Worm (Caenorhabditis elegans) whole organism, mixed stage, embryonic: ENCODE measurements around the gene clc-26.

Experiments used
- M03D4.4 ChIP-seq: sonication (generic microtip); optimal IDR thresholded peaks from 2 replicates; lab custom pipeline; 2017; ENCODE audit warnings: mild to moderate bottlenecking, missing genetic modification characterization, missing compliant biosample characterization
- bed-3 ChIP-seq: fragments of 200-800 bp; sonication (Bioruptor generic); optimal IDR thresholded peaks from 3 replicates; lab custom pipeline; 2018; ENCODE audit warnings: mild to moderate bottlenecking, missing genetic modification characterization, moderate library complexity, missing compliant biosample characterization
- blmp-1 ChIP-seq: fragments of 150-350 bp; optimal IDR thresholded peaks from 2 replicates; lab custom pipeline; 2014; ENCODE audit warnings: missing biosample characterization, missing genetic modification characterization
- ceh-39 ChIP-seq: fragments of 150-350 bp; optimal IDR thresholded peaks from 2 replicates; lab custom pipeline; 2014; ENCODE audit warnings: missing biosample characterization, missing genetic modification characterization
- ceh-43 ChIP-seq: fragments of 200-800 bp; sonication (Bioruptor generic); optimal IDR thresholded peaks from 2 replicates; lab custom pipeline; 2018; ENCODE audit warnings: mild to moderate bottlenecking, missing genetic modification characterization, moderate library complexity, missing compliant biosample characterization
- ceh-83 ChIP-seq: fragments of 200-800 bp; sonication (Bioruptor generic); optimal IDR thresholded peaks from 2 replicates; lab custom pipeline; 2018; ENCODE audit warnings: mild to moderate bottlenecking, missing genetic modification characterization, missing compliant biosample characterization
- ces-1 ChIP-seq: fragments of 150-350 bp; optimal IDR thresholded peaks from 2 replicates; lab custom pipeline; 2014; ENCODE audit warnings: missing biosample characterization, missing genetic modification reagents, missing genetic modification characterization
- cnd-1 ChIP-seq: fragments of 200-800 bp; sonication (Bioruptor generic); optimal IDR thresholded peaks from 2 replicates; lab custom pipeline; 2018; ENCODE audit warnings: mild to moderate bottlenecking, missing genetic modification characterization, missing compliant biosample characterization
- drap-1 ChIP-seq: fragments of 200-800 bp; sonication (Bioruptor generic); optimal IDR thresholded peaks from 3 replicates; lab custom pipeline; 2018; ENCODE audit warnings: mild to moderate bottlenecking, missing genetic modification characterization, missing compliant biosample characterization
- elt-3 ChIP-seq: fragments of 150-350 bp; optimal IDR thresholded peaks from 2 replicates; lab custom pipeline; 2014; ENCODE audit warnings: missing biosample characterization, missing genetic modification characterization
- flh-1 ChIP-seq: fragments of 200-800 bp; sonication (Bioruptor generic); optimal IDR thresholded peaks from 2 replicates; lab custom pipeline; 2018; ENCODE audit warnings: mild to moderate bottlenecking, missing genetic modification characterization, moderate library complexity, missing compliant biosample characterization
- ham-2 ChIP-seq: fragments of 200-800 bp; sonication (Bioruptor generic); optimal IDR thresholded peaks from 2 replicates; lab custom pipeline; 2018; ENCODE audit warnings: mild to moderate bottlenecking, missing genetic modification characterization, missing compliant biosample characterization
- hlh-1 ChIP-seq: fragments of 150-350 bp; optimal IDR thresholded peaks from 2 replicates; lab custom pipeline; 2014; ENCODE audit warnings: missing biosample characterization, missing genetic modification reagents, missing genetic modification characterization
- lin-13 ChIP-seq: fragments of 150-350 bp; optimal IDR thresholded peaks from 2 replicates; lab custom pipeline; 2014; ENCODE audit warnings: missing biosample characterization, missing genetic modification characterization
- lsy-2 ChIP-seq: fragments of 150-350 bp; optimal IDR thresholded peaks from 2 replicates; lab custom pipeline; 2014; ENCODE audit warnings: missing biosample characterization, missing genetic modification characterization
- mab-5 ChIP-seq: fragments of 150-350 bp; optimal IDR thresholded peaks from 2 replicates; lab custom pipeline; 2014; ENCODE audit warnings: missing biosample characterization, missing genetic modification characterization
- mep-1 ChIP-seq: fragments of 150-350 bp; optimal IDR thresholded peaks from 2 replicates; lab custom pipeline; 2017; ENCODE audit warnings: missing biosample characterization, missing genetic modification reagents, missing genetic modification characterization, inconsistent platforms
- mls-2 ChIP-seq: sonication (generic microtip); optimal IDR thresholded peaks from 2 replicates; lab custom pipeline; 2016; ENCODE audit warnings: mild to moderate bottlenecking, missing genetic modification characterization, moderate library complexity, missing compliant biosample characterization
- nhr-12 ChIP-seq: fragments of 150-350 bp; optimal IDR thresholded peaks from 2 replicates; lab custom pipeline; 2014; ENCODE audit warnings: missing biosample characterization, missing genetic modification characterization
- nhr-2 ChIP-seq: fragments of 150-350 bp; optimal IDR thresholded peaks from 2 replicates; lab custom pipeline; 2014; ENCODE audit warnings: missing biosample characterization, missing genetic modification characterization
- nhr-237 ChIP-seq: fragments of 150-350 bp; optimal IDR thresholded peaks from 2 replicates; lab custom pipeline; 2014; ENCODE audit warnings: missing biosample characterization, missing genetic modification characterization
- nhr-28 ChIP-seq: fragments of 150-350 bp; optimal IDR thresholded peaks from 2 replicates; lab custom pipeline; 2014; ENCODE audit warnings: missing biosample characterization, missing genetic modification characterization
- nhr-76 ChIP-seq: sonication (generic microtip); optimal IDR thresholded peaks from 2 replicates; lab custom pipeline; 2017; ENCODE audit warnings: missing biosample characterization, missing genetic modification characterization
- pha-4 ChIP-seq: fragments of 150-350 bp; optimal IDR thresholded peaks from 2 replicates; lab custom pipeline; 2018; ENCODE audit warnings: missing biosample characterization, missing genetic modification reagents, missing genetic modification characterization
- sem-2 ChIP-seq: fragments of 200-800 bp; sonication (Bioruptor generic); optimal IDR thresholded peaks from 2 replicates; lab custom pipeline; 2018; ENCODE audit warnings: mild to moderate bottlenecking, missing genetic modification characterization, missing compliant biosample characterization
- snpc-4 ChIP-seq: fragments of 150-350 bp; optimal IDR thresholded peaks from 2 replicates; lab custom pipeline; 2014; ENCODE audit warnings: missing biosample characterization, missing genetic modification characterization
- sptf-1 ChIP-seq: sonication (generic microtip); optimal IDR thresholded peaks from 2 replicates; lab custom pipeline; 2017; ENCODE audit warnings: mild to moderate bottlenecking, missing genetic modification characterization, moderate library complexity, missing compliant biosample characterization
- tbx-8 ChIP-seq: fragments of 200-800 bp; sonication (Bioruptor generic); optimal IDR thresholded peaks from 2 replicates; lab custom pipeline; 2018; ENCODE audit warnings: mild to moderate bottlenecking, missing genetic modification characterization, moderate library complexity, missing compliant biosample characterization
- unc-120 ChIP-seq: sonication (generic microtip); optimal IDR thresholded peaks from 2 replicates; lab custom pipeline; 2017; ENCODE audit warnings: missing genetic modification characterization, missing compliant biosample characterization; ENCODE audit not compliant: poor library complexity, severe bottlenecking
- unc-62 ChIP-seq: fragments of 150-350 bp; optimal IDR thresholded peaks from 2 replicates; lab custom pipeline; 2014; ENCODE audit warnings: missing biosample characterization, missing genetic modification reagents, missing genetic modification characterization
- zip-8 ChIP-seq: fragments of 150-350 bp; optimal IDR thresholded peaks from 2 replicates; lab custom pipeline; 2014; ENCODE audit warnings: missing biosample characterization, missing genetic modification characterization

Gene clc-26

DNA sequence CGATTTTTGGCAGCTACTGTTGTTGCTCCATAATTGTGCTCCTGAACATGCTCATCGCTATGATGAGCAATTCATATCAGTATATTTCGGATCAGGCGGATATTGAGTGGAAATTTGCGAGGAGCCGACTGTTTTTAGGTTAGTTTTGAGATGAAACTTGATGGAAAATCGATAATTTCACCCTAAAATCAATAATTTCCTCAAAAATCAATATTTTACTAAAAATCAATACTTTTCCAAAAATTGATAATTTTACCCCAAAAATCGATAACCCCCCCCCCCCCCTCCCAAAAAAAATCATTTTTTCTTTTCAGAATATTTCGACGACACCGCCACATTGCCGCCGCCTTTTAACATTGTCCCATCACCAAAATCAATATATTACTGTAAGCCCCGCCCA lies 32.0 kb downstream of the clc-26 start:
- no peak for TF ChIP-seq nhr-237
- TF ChIP-seq blmp-1 = no peak
- TF ChIP-seq sptf-1 (tag; lab: Kevin White, UChicago) = no peak
- TF ChIP-seq hlh-1 (tag; lab: Kevin White, UChicago) = no peak
- no peak for TF ChIP-seq bed-3 (GFP tag; lab: Kevin White, UChicago)
- TF ChIP-seq ceh-83 (GFP tag; lab: Kevin White, UChicago) = no peak
- TF ChIP-seq drap-1 (GFP tag; lab: Kevin White, UChicago) = no peak
- TF ChIP-seq nhr-2 (tag; lab: Kevin White, UChicago) = no peak
- TF ChIP-seq mls-2 (tag; lab: Kevin White, UChicago) = no peak
- TF ChIP-seq nhr-28 (tag; lab: Kevin White, UChicago) = no peak
- TF ChIP-seq ham-2 = no peak
- no peak for TF ChIP-seq pha-4 (tag; lab: Kevin White, UChicago)
- no peak for TF ChIP-seq ces-1 (GFP tag; lab: Kevin White, UChicago)
- TF ChIP-seq mab-5 (tag; lab: Kevin White, UChicago) = no peak
- no peak for TF ChIP-seq nhr-12 (tag; lab: Kevin White, UChicago)
- TF ChIP-seq lin-13 = no peak
- TF ChIP-seq flh-1 = no peak
- no peak for TF ChIP-seq lsy-2
- TF ChIP-seq sem-2 (GFP tag; lab: Kevin White, UChicago) = no peak

- TF ChIP-seq bed-3 (GFP tag; lab: Kevin White, UChicago) (no peak), nhr-12 (tag; lab: Kevin White, UChicago) (no peak), nhr-76 (no peak), nhr-2 (tag; lab: Kevin White, UChicago) (no peak)
Observed at ce11 chrIII:996564-996963, 34.3 kb downstream of the clc-26 start.

DNA sequence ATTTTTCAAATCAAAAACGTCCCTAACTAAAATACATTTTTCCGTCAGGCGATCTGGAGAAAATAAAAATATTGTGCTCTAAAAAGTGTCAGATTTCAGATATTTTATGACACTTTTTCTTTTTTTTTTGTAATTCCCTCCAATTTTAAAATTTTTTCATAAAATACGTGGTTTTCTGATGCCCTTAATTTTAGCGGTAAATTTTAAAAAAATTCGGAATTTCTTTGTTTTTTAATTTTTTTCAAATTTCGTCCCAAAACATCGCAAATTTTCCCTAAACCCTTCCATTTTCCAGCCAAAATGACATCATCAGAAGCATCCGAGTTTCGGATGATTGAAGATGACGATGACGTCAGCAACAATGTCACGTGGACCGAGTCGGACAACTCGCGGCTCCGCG lies 39.3 kb downstream of the clc-26 start, which contains the start of gene trp-2:
Gene trp-2 (plus strand): TSS at position 301 of the 400 bp plus-strand sequence.
- TF ChIP-seq zip-8 (tag; lab: Kevin White, UChicago) (no peak), pha-4 (tag; lab: Kevin White, UChicago) (no peak), elt-3 (no peak)

DNA sequence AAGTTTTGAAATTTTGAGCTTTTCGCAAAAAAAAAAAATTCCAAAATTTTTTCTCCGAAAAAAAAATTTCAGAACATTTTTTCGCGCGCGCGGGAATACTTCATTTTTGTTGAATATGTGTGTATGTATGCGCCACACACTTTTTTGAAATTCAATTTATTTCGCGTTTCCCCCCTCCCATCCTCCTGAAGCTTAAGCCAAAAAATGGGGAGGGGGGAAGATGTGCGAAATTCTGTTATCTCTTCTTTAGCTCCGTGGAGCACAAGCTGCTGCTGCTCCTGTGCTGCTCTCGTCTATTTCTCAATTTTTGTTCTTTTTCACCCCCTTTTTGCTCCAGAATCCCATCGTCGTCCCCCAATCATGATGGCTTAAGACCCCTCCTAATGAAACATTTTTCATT lies 41.3 kb downstream of the clc-26 start:
- TF ChIP-seq ces-1 (GFP tag; lab: Kevin White, UChicago) (peak; percentile 83), mep-1 (tag; lab: Kevin White, UChicago) (no peak), unc-62 (GFP tag; lab: Kevin White, UChicago) (no peak), snpc-4 (no peak)

DNA sequence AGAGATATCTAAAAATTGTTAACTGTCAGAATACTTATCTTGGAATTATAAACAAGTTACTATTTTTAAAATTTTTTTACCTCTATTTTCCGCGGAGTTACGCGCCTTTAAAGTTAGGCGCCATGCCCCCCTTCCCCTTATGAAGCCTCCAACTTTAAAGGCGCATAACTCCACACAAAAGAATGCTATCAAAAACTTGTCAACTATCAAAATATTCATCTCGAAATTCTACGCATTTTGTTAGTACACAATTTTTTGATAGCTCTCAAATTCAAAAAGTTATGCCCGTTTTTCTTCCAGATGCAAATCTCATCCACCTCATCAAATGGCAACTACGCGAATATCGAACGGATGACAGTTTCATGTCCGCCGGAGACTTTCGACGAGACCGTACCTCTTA lies 47.9 kb downstream of the clc-26 start, which contains the start of gene tbc-10:
Gene tbc-10 (plus strand): TSS at position 301 of the 400 bp plus-strand sequence.
- TF ChIP-seq unc-62 (GFP tag; lab: Kevin White, UChicago) = no peak

- peak; percentile 69 for TF ChIP-seq ces-1 (GFP tag; lab: Kevin White, UChicago)
- peak; percentile 50 for TF ChIP-seq pha-4 (tag; lab: Kevin White, UChicago)
- TF ChIP-seq ceh-39 (tag; lab: Kevin White, UChicago) = no peak
- TF ChIP-seq nhr-237 = peak; percentile 47
- peak; percentile 26 for TF ChIP-seq hlh-1 (tag; lab: Kevin White, UChicago)
- TF ChIP-seq blmp-1 = no peak
- TF ChIP-seq elt-3 = peak; percentile 4
- TF ChIP-seq lin-13 = peak; percentile 12
- TF ChIP-seq unc-62 (GFP tag; lab: Kevin White, UChicago) = peak; percentile 64
Observed at ce11 chrIII:981960-982359, 48.9 kb downstream of the clc-26 start.

DNA sequence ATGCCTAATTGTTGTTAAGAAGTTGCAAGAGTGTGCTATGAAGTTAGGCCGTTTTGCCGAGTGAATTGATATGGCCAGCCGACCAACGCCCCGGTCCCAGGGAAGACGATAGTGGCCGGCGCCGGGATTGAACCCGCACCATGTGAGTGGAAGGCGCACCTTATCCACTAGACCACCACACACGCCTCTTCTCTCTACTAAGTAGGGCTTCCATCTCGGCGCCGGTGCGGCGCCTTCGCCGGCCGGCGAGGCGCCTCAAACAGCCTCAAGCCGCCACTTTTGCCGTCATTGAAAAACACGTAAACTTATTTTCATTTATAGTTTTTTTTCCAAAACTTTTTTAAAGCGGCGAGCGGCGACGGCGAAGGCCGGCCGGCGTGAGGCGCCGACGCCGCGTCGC lies 52.0 kb downstream of the clc-26 start:
- TF ChIP-seq hlh-1 (tag; lab: Kevin White, UChicago) (no peak), unc-120 (tag; lab: Kevin White, UChicago) (no peak), cnd-1 (tag; lab: Kevin White, UChicago) (no peak), mls-2 (tag; lab: Kevin White, UChicago) (no peak), ham-2 (no peak), sptf-1 (tag; lab: Kevin White, UChicago) (no peak), snpc-4 (no peak), mab-5 (tag; lab: Kevin White, UChicago) (no peak), ceh-43 (GFP tag; lab: Kevin White, UChicago) (no peak), sem-2 (GFP tag; lab: Kevin White, UChicago) (no peak), tbx-8 (GFP tag; lab: Kevin White, UChicago) (no peak), ceh-39 (tag; lab: Kevin White, UChicago) (no peak), nhr-2 (tag; lab: Kevin White, UChicago) (no peak), nhr-76 (no peak), flh-1 (no peak), elt-3 (no peak), M03D4.4 (tag; lab: Kevin White, UChicago) (no peak), bed-3 (GFP tag; lab: Kevin White, UChicago) (no peak)
